Fruit fly (Drosophila melanogaster) whole organism, wandering third instar larva: ENCODE data around the gene CG13392.

Experiments used
- Dfd ChIP-seq: fragments of >200 bp; optimal IDR thresholded peaks from 2 replicates; lab custom pipeline; 2017; ENCODE audit warnings: missing biosample characterization, missing genetic modification characterization
- Dif ChIP-seq: fragments of 200-275, 200-300 bp; sonication (Bioruptor generic); optimal IDR thresholded peaks from 2 replicates; lab custom pipeline; 2018; ENCODE audit warnings: missing biosample characterization, missing genetic modification characterization; ENCODE audit not compliant: partially characterized antibody
- Hr83 ChIP-seq: fragments of 200-300 bp; sonication (Bioruptor generic); optimal IDR thresholded peaks from 2 replicates; lab custom pipeline; 2016; ENCODE audit warnings: missing biosample characterization, mild to moderate bottlenecking, missing genetic modification characterization, moderate library complexity; ENCODE audit not compliant: poor library complexity, severe bottlenecking
- OdsH ChIP-seq: fragments of 200-800 bp; sonication (Bioruptor generic); optimal IDR thresholded peaks from 2 replicates; lab custom pipeline; 2016; ENCODE audit warnings: missing biosample characterization, mild to moderate bottlenecking, missing genetic modification characterization
- Rel ChIP-seq, 2 experiments: fragments of 200-800 bp; sonication (Bioruptor generic) in 1 of 2; optimal IDR thresholded peaks; 2 replicates in 1 of 2; 3 replicates in 1 of 2; lab custom pipeline; 2016 to 2019; ENCODE audit warnings: mild to moderate bottlenecking in 2 of 2, missing biosample characterization in 2 of 2, missing genetic modification characterization in 2 of 2, moderate library complexity in 1 of 2
- Sp1 ChIP-seq: fragments of 200-800 bp; sonication (Bioruptor generic); optimal IDR thresholded peaks from 3 replicates; lab custom pipeline; 2019; ENCODE audit warnings: missing biosample characterization, mild to moderate bottlenecking, missing genetic modification characterization, moderate library complexity
- dl ChIP-seq, 2 experiments: fragments of 175-275, 200-275 bp in 1 of 2; fragments of 200-275 bp in 1 of 2; sonication (Bioruptor generic); optimal IDR thresholded peaks; lab custom pipeline; 2018; ENCODE audit warnings: mild to moderate bottlenecking in 2 of 2, missing biosample characterization in 2 of 2, missing genetic modification characterization in 2 of 2, moderate library complexity in 2 of 2; ENCODE audit not compliant: partially characterized antibody in 2 of 2, insufficient read depth in 1 of 2
- fru ChIP-seq: fragments of 200-800 bp; sonication (Bioruptor generic); optimal IDR thresholded peaks from 3 replicates; lab custom pipeline; 2016; ENCODE audit warnings: missing biosample characterization, mild to moderate bottlenecking, missing genetic modification characterization
- h ChIP-seq: fragments of 200-800 bp; sonication (Bioruptor generic); optimal IDR thresholded peaks from 3 replicates; lab custom pipeline; 2016; ENCODE audit warnings: missing biosample characterization, mild to moderate bottlenecking, missing genetic modification characterization
- pan ChIP-seq: fragments of >200 bp; optimal IDR thresholded peaks from 2 replicates; lab custom pipeline; 2017
- psq ChIP-seq: fragments of 200-800 bp; sonication (Bioruptor generic); optimal IDR thresholded peaks from 3 replicates; lab custom pipeline; 2017; ENCODE audit warnings: missing biosample characterization, mild to moderate bottlenecking, missing genetic modification characterization, moderate library complexity
- sv ChIP-seq: fragments of 200-800 bp; sonication (Bioruptor generic); optimal IDR thresholded peaks from 3 replicates; lab custom pipeline; 2016; ENCODE audit warnings: missing biosample characterization, missing genetic modification characterization
- usp ChIP-seq: fragments of >200 bp; optimal IDR thresholded peaks from 2 replicates; lab custom pipeline; 2017; ENCODE audit warnings: missing biosample characterization, missing genetic modification characterization
- woc ChIP-seq: sonication (Bioruptor generic); optimal IDR thresholded peaks from 2 replicates; lab custom pipeline; 2016; ENCODE audit warnings: missing biosample characterization, mild to moderate bottlenecking, missing genetic modification characterization

dm6 chr2L:8423047-8423446 is 40.4 kb upstream of the CG13392 start:
- TF ChIP-seq usp (GFP tag; lab: Kevin White, UChicago) (no peak), pan (lab: Kevin White, UChicago) (no peak), fru (GFP tag; lab: Kevin White, UChicago) (no peak), psq (GFP tag; lab: Kevin White, UChicago) (no peak), Sp1 (GFP tag; lab: Kevin White, UChicago) (no peak), Hr83 (GFP tag; lab: Kevin White, UChicago) (no peak), Rel (GFP tag; optimal IDR thresholded peaks at IDR 0.05; lab: Kevin White, UChicago) (no peak), Rel (tag; optimal IDR thresholded peaks at IDR 0.05; lab: Kevin White, UChicago) (no peak), Dfd (no peak), OdsH (GFP tag; lab: Kevin White, UChicago) (no peak), woc (GFP tag; lab: Kevin White, UChicago) (no peak), h (GFP tag; lab: Kevin White, UChicago) (no peak), dl (GFP tag; optimal IDR thresholded peaks at IDR 0.05; lab: Kevin White, UChicago; ENCODE audit: insufficient read depth in 1 of 2, partially characterized antibody in 2 of 2) (no peak), Dif (GFP tag; lab: Kevin White, UChicago) (no peak), sv (GFP tag; lab: Kevin White, UChicago) (no peak)
